ENCODE assay signal across 2 fruit fly cellular contexts in genomic region chr3L:20920495-20920894, dm6.
A peak's percentile ranks its signal among the peaks of the same experiment; 100 is the strongest.
TF ChIP-seq lines count a peak whose summit lies in the region.

No protein-coding gene starts in this region.

- TF ChIP-seq CTCF in whole organism, embryonic (GFP tag; optimal IDR thresholded peaks at IDR 0.05; lab: Kevin White, UChicago) = no peak

TF ChIP-seq in whole organism, embryonic, 481 proteins besides CTCF, POLR2A, EP300 and RAD21:
- TF ChIP-seq Abd-B (GFP tag; optimal IDR thresholded peaks at IDR 0.05; lab: Kevin White, UChicago) (peak; percentile 45), CG15269 (tag; optimal IDR thresholded peaks at IDR 0.05; lab: Kevin White, UChicago) (peak; percentile 34), CG10543 (GFP tag; optimal IDR thresholded peaks at IDR 0.05; lab: Kevin White, UChicago) (no peak), CG4820 (GFP tag; optimal IDR thresholded peaks at IDR 0.05; lab: Kevin White, UChicago) (no peak), Med (GFP tag; lab: Kevin White, UChicago) (peak; percentile 49), twi (tag; optimal IDR thresholded peaks at IDR 0.05; lab: Kevin White, UChicago) (peak; percentile 59), sd (tag; optimal IDR thresholded peaks at IDR 0.05; lab: Kevin White, UChicago) (peak; percentile 61)

TF ChIP-seq in whole organism, prepupa, 60 proteins besides CTCF, POLR2A, EP300 and RAD21:
- no peak for TF ChIP-seq Eip93F (GFP tag; optimal IDR thresholded peaks at IDR 0.05; lab: Kevin White, UChicago)
- TF ChIP-seq svp (GFP tag; lab: Kevin White, UChicago) = peak; percentile 28
